Fruit fly (Drosophila melanogaster): ENCODE data around the gene RanGAP.

Gene RanGAP

DNA sequence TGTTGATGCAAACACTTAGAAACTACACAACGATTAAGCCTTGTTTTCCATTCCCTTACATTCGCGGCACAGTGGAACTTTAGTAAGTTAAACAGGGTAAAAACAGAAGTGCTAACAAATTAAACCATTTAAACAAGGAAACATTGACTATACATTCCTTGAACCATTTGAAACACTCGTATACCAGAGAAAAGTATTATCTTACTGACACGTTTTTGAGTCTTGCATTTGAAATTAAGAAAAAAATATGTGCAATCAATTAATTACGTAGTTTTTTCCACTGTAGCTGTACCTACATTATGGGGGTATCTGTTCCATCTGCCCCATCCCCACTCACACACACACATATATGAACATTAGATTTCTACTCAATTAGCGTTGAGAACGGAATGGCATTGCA lies 8.5 kb upstream of the RanGAP start:
- peak; percentile 25 for TF ChIP-seq CG17801 (GFP tag; optimal IDR thresholded peaks at IDR 0.05; ENCODE audit: partially characterized antibody)

DNA sequence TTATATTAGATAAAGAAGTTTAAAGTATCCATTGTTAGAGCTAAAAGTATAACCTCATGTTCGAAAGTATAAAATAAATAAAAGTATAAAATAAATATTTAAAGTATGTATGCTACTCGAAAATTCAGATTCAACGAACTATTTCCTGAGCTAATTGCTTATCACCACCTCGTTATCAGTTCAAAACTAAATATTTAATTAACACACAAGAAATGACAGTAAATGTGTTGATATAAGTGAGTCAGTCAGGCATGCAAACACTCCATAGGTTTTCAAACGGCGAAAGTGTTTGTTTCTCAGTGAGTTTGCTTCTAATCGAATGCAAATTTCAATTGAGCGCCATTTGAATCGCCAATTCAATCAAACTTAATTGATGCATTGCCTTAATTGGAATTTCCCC lies 7.5 kb upstream of the RanGAP start:
- peak; percentile 12 for TF ChIP-seq CG17801 (GFP tag; optimal IDR thresholded peaks at IDR 0.05; ENCODE audit: partially characterized antibody)

DNA sequence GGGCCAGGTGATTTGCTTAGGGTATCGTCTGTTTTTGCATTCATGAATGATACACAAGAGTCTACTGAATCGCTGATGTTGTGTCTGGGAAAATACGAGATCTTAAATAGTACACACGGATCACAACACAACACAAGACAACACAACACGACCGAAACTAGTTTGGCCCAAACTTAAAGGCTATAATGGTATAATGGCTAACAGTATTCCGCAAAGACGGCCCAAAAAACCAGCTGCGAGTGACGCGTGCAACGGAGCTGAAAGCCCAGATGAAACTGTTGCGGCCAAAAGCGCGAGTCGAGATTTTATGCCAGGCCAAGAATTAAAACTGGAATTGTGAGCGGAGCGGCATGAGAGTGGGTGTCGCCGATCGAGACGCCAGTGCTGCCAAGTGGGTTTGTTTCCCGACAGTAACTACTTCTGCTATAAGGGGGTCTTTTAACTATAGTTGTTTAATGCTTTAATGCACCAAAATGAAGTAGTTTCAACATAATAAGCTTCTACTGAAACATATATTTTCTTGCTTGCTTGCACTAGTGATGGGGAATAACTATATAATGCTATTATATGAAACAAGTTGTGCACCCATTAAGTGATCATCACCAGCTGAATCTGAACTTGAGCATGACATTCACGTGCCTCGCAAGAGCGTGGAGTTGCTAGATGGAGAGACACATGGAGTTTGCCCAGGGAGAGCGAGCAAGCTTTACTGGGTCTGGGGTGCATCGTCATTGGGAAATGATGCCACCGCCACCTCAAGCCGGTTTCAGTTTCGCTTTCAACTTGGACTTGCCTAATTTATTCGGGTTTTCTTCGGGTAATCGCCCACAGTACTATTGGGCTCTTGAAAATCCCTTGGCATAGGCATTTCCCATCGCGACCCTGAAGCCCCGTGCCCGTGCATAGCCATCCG lies 2.8 kb upstream of the RanGAP start:
- TF ChIP-seq CG17801 (GFP tag; optimal IDR thresholded peaks at IDR 0.05; ENCODE audit: partially characterized antibody), result no peak

DNA sequence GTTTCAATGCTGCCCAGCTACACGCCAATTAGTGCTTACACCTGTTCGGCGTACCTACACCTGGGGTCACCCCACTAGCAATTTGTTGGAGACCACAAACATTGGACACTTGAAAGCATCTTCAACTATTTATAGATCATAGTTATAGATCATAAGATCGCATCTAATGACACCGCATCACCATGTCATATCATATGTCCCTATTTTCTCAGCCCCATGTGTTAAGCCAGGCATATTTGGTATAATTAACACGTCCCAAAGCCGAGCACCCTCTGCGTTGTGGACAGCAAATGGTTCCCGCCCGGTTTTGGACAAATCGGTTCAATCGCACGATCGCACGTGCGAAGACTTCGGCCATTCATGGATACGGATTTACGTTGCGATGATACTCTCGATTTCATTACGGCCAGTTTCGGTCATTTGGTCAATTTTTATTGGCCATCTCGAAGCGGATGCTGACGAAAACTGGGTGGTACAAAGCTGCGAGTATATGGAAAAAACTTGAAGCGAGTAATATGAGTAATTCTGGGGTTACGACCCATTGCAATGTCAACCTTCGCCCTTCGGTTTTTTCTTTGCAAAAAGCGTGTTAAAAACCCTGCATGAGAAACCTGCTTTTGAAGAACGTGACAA lies 2.0 kb upstream of the RanGAP start:
- no peak for TF ChIP-seq CG17801 (GFP tag; optimal IDR thresholded peaks at IDR 0.05; ENCODE audit: partially characterized antibody)

DNA sequence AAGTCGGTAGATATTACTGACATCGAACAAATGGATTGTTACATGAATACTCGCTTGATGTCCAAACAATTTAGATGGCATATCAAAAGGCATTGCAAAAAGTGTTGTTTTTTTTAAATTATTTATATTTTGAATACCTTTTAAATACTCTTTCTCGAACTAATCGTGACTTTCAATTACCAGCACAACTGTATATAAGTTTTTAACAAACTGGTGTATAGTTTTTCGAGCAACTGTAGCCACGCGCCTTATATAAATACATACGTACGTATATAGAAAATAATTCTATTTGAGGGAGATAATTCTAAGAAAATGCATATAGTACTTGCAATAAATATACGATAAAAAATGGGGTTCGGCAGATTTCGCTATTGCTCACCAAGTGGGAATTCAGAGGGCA lies 1.5 kb upstream of the RanGAP start:
- TF ChIP-seq CG17801 (GFP tag; optimal IDR thresholded peaks at IDR 0.05; ENCODE audit: partially characterized antibody), result no peak

DNA sequence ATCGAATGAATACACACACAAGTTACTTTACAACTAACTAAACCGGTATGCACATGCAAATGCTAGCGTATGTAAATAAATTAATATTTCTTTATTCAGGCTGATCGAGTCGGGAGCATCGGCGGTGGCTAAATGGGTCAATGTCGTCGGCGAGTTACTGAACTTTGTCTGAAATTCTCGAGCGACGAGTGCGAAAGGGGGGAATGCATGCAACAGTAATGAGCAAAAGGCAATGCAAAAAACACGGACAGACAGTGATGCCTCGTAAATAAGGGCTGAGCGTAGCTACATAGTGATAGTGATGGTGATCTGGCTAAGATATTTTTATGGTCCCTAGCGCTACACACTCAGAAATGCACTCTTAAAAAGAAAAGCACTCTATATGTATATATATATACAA lies 1.0 kb upstream of the RanGAP start:
- no peak for TF ChIP-seq CG17801 (GFP tag; optimal IDR thresholded peaks at IDR 0.05; ENCODE audit: partially characterized antibody)

DNA sequence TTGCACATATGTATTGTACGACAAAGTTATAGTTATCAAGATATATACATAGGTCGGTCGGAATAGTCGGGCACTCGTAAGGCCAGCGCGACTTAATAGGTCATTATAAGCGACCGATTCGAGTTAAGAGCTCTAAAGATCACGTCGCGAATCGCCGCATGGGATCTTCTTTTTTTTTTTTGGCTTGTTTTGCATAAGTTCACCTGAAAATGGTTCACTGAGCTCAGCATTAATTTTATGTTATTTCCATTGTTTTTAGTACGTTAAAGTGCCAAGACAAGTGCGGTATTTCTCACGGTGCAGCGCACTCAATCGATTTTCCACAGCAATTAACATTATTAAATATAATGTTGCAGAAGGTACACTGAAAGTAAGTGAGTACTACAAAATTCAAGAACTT lies 420 bp upstream of the RanGAP start:
- TF ChIP-seq CG17801 (GFP tag; optimal IDR thresholded peaks at IDR 0.05; ENCODE audit: partially characterized antibody), result no peak

DNA sequence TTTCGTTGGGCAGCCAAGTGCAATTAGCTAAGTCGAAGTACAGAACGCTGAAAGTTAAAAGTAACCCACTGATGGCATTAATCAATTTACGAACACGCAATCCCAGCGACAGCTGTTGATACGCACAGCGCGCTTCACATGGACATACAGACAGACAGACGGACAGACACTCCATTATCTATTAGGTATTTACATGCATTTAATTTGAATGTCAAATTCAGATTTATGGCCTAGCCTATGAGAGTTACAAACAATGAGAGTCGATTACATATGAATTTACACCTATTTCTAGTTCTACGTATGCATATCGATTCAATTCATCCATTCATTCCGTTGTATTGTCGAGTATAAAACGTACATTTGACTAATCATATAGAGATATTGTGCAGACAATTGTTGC lies 868 bp downstream of the RanGAP start, which contains the start of gene CG10237:
TSS of gene CG10237 (minus strand) at position 101 of the 400 bp plus-strand sequence.
- TF ChIP-seq CG17801 (GFP tag; optimal IDR thresholded peaks at IDR 0.05; ENCODE audit: partially characterized antibody), result no peak

DNA sequence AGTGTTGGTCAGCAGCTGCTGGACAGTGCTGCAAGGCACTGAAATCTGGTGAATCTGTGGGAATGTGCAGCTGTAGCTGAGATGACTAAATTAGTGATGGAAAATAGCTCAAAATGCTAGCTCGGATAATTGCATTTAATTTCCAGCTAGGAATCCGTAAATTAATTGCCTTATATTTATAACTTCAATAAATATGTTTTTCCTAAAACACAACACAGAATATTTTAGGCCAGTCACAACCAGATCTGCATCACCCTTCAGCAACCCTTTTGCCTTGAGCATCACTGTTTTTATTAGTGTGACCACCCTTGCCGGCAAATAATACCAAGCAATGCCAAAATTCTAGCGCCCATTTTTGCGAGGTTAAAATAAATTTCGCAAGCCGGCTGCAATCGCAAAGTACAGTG lies 3.0 kb downstream of the RanGAP start, which contains the start of gene Hs2st:
TSS of gene Hs2st (minus strand) at position 17 of the 407 bp plus-strand sequence.
- peak; percentile 89 for TF ChIP-seq CG17801 (GFP tag; optimal IDR thresholded peaks at IDR 0.05; ENCODE audit: partially characterized antibody)

DNA sequence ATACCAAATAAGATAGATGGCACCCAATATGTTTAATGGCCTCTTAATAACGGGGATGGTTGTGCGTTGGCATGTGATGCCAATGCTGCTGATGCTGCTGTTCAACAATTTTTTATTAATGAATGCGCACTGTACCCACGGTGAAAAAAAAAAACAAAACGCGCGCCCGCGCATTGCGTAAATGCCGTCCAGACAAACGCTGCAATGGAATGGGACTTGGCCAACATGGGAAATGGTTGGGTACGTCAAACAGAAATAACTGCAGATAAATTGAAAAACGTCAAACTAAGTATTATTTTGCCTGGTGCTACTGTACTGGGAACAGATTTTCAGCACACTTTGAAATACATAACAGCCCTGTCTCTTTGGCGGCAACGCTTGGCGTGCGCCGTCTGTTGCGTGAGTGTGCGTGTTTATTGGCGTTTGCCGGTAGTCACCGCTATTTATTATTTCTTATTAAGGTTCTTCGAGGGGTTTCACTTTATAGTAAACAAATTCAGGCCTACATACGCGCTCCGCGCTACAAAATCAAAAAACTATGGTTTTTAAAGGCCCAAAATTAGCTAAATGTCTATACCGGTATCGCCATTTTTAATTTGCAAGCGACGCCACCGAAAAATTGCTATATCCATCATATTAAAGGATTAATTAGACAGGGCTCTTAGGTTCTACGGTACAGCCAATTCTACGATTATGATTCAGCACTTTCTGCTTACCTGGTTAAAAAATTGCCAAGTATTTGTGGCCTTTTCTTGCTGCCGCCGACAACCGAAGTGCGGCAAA lies 11.0 kb downstream of the RanGAP start:
- no peak for TF ChIP-seq CG17801 (GFP tag; optimal IDR thresholded peaks at IDR 0.05; ENCODE audit: partially characterized antibody)

DNA sequence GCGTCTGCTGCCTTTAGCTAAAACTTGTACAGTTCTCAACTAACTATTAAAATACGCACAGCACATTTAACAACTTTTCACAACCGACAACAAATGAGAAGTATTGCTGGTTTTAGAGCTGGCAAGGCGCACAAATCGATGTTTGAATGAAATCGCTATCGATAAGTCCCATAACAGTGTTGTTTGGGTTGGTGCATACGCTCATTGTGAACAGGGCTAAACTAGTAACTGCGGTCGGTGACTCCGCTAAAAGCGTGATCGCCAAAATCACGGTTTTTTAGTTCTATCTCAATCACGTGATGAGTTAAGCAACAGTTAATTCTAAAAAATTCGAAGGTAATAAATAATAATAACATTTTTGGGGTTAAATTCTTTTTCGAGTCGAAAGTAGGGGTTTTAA lies 11.6 kb downstream of the RanGAP start, which contains the start of gene Top2:
TSS of gene Top2 (minus strand) at position 110 of the 400 bp plus-strand sequence.
- TF ChIP-seq CG17801 (GFP tag; optimal IDR thresholded peaks at IDR 0.05; ENCODE audit: partially characterized antibody), result peak; percentile 3

DNA sequence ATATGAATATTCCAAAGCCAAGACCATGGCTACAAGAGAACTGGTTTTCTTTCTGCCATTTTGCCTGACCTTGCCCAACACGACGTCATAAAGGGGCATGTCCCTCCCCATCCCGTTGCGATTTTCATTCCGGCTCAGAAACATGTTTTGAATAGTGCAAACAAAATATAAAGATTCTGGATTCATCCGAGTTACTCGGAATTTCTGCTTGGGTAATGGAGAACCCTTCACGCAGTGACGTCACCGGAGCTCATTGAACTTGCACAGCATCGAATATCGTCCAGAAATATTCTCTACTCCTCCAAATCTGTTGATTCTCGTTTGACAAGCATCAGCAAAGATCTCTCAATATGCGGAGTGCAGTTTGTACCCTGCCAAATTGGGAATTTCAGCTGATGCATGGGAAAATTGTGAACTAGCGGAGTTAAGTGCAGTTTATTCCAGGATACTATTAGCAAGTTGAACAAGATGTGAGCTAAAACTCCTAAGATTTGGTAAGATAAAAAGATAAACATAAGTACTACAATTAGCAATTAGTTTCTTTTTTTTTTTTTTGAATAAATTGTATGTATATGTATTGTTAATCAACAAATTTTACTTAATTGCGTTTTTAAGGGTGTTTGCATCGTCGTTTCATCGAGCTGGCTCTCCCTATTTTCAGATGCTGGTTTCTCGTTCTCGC lies 12.5 kb downstream of the RanGAP start, which contains the start of gene CG10026:
TSS of gene CG10026 (plus strand) at position 187 of the 682 bp plus-strand sequence.
- no peak for TF ChIP-seq CG17801 (GFP tag; optimal IDR thresholded peaks at IDR 0.05; ENCODE audit: partially characterized antibody)

DNA sequence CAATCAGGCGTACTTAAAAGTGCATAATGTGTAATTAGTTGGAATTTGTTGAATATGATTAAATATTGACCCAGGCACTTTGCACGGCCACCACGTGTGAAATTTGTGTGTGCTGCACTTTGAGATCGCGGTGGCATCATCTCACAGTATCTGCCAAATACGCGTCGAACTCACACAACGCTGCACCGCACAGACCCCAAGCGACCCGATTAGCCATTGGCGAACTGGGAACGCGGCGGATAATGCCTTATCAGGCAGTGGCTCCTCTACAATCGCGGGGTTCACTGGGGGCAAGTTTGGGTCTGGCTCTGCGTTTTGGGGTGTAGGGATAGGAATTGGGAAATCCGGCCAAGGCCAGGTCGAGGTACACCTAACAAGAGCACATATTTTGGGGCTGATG lies 13.4 kb downstream of the RanGAP start:
- TF ChIP-seq CG17801 (GFP tag; optimal IDR thresholded peaks at IDR 0.05; ENCODE audit: partially characterized antibody), result no peak

DNA sequence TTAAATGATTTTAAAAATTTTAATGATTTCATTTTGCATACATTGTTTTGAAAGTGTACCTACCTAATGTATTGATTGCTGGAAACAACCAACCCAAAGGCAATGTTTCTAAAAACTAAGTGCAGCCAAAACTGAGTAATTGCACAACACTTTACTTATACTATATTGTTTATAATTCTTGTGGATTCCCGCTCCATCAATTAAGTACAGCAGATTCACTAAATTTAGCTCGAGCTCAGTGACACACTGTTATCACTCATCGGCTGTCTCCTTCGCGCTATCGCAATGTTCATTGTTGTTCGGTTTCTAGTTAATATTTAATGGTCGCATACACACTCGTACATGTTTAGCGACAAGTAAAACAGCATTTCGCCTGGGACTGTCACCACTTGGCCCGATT lies 14.0 kb downstream of the RanGAP start:
- no peak for TF ChIP-seq CG17801 (GFP tag; optimal IDR thresholded peaks at IDR 0.05; ENCODE audit: partially characterized antibody)
